Worm (Caenorhabditis elegans) whole organism, L4/young adult: ENCODE measurements around the gene ttr-21.

Experiments used
- dao-5 ChIP-seq: sonication (generic microtip); optimal IDR thresholded peaks from 2 replicates; lab custom pipeline; 2016; ENCODE audit warnings: missing genotype, missing genetic modification characterization, moderate library complexity, missing compliant biosample characterization
- him-1 ChIP-seq: sonication (generic microtip); optimal IDR thresholded peaks from 2 replicates; lab custom pipeline; 2016; ENCODE audit warnings: missing genotype, missing genetic modification reagents, missing genetic modification characterization, missing compliant biosample characterization

- TF ChIP-seq dao-5 (no peak), him-1 (no peak)
Observed at ce11 chrV:13840909-13841308, 13.3 kb downstream of the ttr-21 start, which contains the start of gene srx-17.
